Fruit fly (Drosophila melanogaster) whole organism, embryonic: ENCODE data around the gene Obp19b.

Experiments
- ATbp ChIP-seq: fragments of 200-800 bp; sonication (Bioruptor generic); optimal IDR thresholded peaks from 2 replicates; lab custom pipeline; 2017; ENCODE audit warnings: missing biosample characterization, mild to moderate bottlenecking, missing genetic modification characterization, missing genetic modification reagents
- Blimp-1 ChIP-seq: fragments of 200-800 bp; sonication (Bioruptor generic); optimal IDR thresholded peaks from 3 replicates; lab custom pipeline; 2018; ENCODE audit warnings: missing biosample characterization, missing genetic modification characterization, mild to moderate bottlenecking, moderate library complexity, missing genetic modification reagents
- Bteb2 ChIP-seq: fragments of 200-800 bp; sonication (Bioruptor generic); optimal IDR thresholded peaks from 2 replicates; lab custom pipeline; 2016; ENCODE audit warnings: missing biosample characterization, missing genetic modification characterization
- CG11696 ChIP-seq: fragments of 200-800 bp; sonication (Bioruptor generic); IDR thresholded peaks from 2 replicates; pipeline ENCODE4 v1.3.6; 2022; ENCODE audit warnings: missing biosample characterization, missing genetic modification characterization
- CG12071 ChIP-seq: fragments of 200-800 bp; sonication (Bioruptor generic); optimal IDR thresholded peaks from 3 replicates; lab custom pipeline; 2018; ENCODE audit warnings: missing biosample characterization, mild to moderate bottlenecking, missing genetic modification characterization
- CG1602 ChIP-seq: fragments of 200-800 bp; sonication (Bioruptor generic); optimal IDR thresholded peaks from 3 replicates; lab custom pipeline; 2016; ENCODE audit warnings: missing biosample characterization, missing genetic modification characterization
- CG1647 ChIP-seq: fragments of 200-800 bp; sonication (Bioruptor generic); optimal IDR thresholded peaks from 3 replicates; lab custom pipeline; 2016; ENCODE audit warnings: missing biosample characterization, missing genetic modification characterization
- CG17568 ChIP-seq: fragments of 200-800 bp; sonication (Bioruptor generic); optimal IDR thresholded peaks from 2 replicates; lab custom pipeline; 2018; ENCODE audit warnings: missing biosample characterization, mild to moderate bottlenecking, missing genetic modification characterization, moderate library complexity
- CG17912 ChIP-seq: fragments of 200-800 bp; sonication (Bioruptor generic); optimal IDR thresholded peaks from 2 replicates; lab custom pipeline; 2018; ENCODE audit warnings: missing biosample characterization, mild to moderate bottlenecking, missing genetic modification characterization
- CG31441 ChIP-seq: fragments of 200-800 bp; sonication (Bioruptor generic); IDR thresholded peaks from 2 replicates; pipeline ENCODE4 v1.3.6; 2022; ENCODE audit warnings: missing biosample characterization, missing genetic modification characterization
- CG3407 ChIP-seq: fragments of 200-800 bp; sonication (Bioruptor generic); optimal IDR thresholded peaks from 2 replicates; lab custom pipeline; 2018; ENCODE audit warnings: missing biosample characterization, mild to moderate bottlenecking, missing genetic modification characterization
- CG34224 ChIP-seq: fragments of 200-800 bp; sonication (Bioruptor generic); IDR thresholded peaks from 3 replicates; pipeline ENCODE4 v1.3.6; 2022; ENCODE audit warnings: missing biosample characterization, missing genetic modification characterization; ENCODE audit not compliant: partially characterized antibody
- CG34376 ChIP-seq: fragments of 200-800 bp; sonication (Bioruptor generic); optimal IDR thresholded peaks from 2 replicates; lab custom pipeline; 2018; ENCODE audit warnings: missing biosample characterization, mild to moderate bottlenecking, missing genetic modification characterization
- CG7372 ChIP-seq: fragments of 200-800 bp; sonication (Bioruptor generic); IDR thresholded peaks from 2 replicates; pipeline ENCODE4 v1.3.6; 2022; ENCODE audit warnings: missing biosample characterization, missing genetic modification characterization
- CG8290 ChIP-seq, 3 experiments: fragments of 200-800 bp; sonication (Bioruptor generic); optimal IDR thresholded peaks; 2 replicates each; lab custom pipeline; 2016 to 2019; ENCODE audit warnings: missing biosample characterization in 3 of 3, missing genetic modification characterization in 3 of 3, mild to moderate bottlenecking in 2 of 3, moderate library complexity in 1 of 3
- CG8388 ChIP-seq: fragments of 200-800 bp; sonication (Bioruptor generic); optimal IDR thresholded peaks from 2 replicates; lab custom pipeline; 2019; ENCODE audit warnings: missing biosample characterization, mild to moderate bottlenecking, missing genetic modification characterization, moderate library complexity
- Camta ChIP-seq: fragments of 200-800 bp; sonication (Bioruptor generic); optimal IDR thresholded peaks from 2 replicates; lab custom pipeline; 2016; ENCODE audit warnings: missing biosample characterization, missing genetic modification characterization
- Chrac-16 ChIP-seq: fragments of 200-800 bp; sonication (Bioruptor generic); optimal IDR thresholded peaks from 3 replicates; lab custom pipeline; 2016; ENCODE audit warnings: missing biosample characterization, missing genetic modification characterization
- E2f2 ChIP-seq: fragments of 200-800 bp; sonication (Bioruptor generic); IDR thresholded peaks from 2 replicates; pipeline ENCODE4 v1.3.6; 2022; ENCODE audit warnings: missing biosample characterization, missing genetic modification characterization
- Fer3 ChIP-seq: fragments of 200-800 bp; sonication (Bioruptor generic); optimal IDR thresholded peaks from 2 replicates; lab custom pipeline; 2018; ENCODE audit warnings: missing biosample characterization, mild to moderate bottlenecking, missing genetic modification characterization, moderate library complexity
- HLHmδ ChIP-seq: fragments of 200-800 bp; sonication (Bioruptor generic); optimal IDR thresholded peaks from 2 replicates; lab custom pipeline; 2018; ENCODE audit warnings: missing biosample characterization, mild to moderate bottlenecking, missing genetic modification characterization, moderate library complexity
- Hr3 ChIP-seq: fragments of 200-800 bp; sonication (Bioruptor generic); optimal IDR thresholded peaks from 3 replicates; lab custom pipeline; 2016; ENCODE audit warnings: missing biosample characterization, missing genetic modification characterization
- MBD-R2 ChIP-seq: fragments of 200-800 bp; sonication (Bioruptor generic); IDR thresholded peaks from 2 replicates; pipeline ENCODE4 v1.3.6; 2022; ENCODE audit warnings: missing biosample characterization, missing genetic modification characterization
- MTF-1 ChIP-seq: fragments of 200-800 bp; sonication (Bioruptor generic); optimal IDR thresholded peaks from 2 replicates; lab custom pipeline; 2018; ENCODE audit warnings: missing biosample characterization, mild to moderate bottlenecking, missing genetic modification characterization, borderline replicate concordance
- Spps ChIP-seq: fragments of 200-800 bp; sonication (Bioruptor generic); optimal IDR thresholded peaks from 2 replicates; lab custom pipeline; 2018; ENCODE audit warnings: missing biosample characterization, mild to moderate bottlenecking, missing genetic modification characterization
- Sry-β ChIP-seq: fragments of 200-800 bp; sonication (Bioruptor generic); optimal IDR thresholded peaks from 2 replicates; lab custom pipeline; 2018; ENCODE audit warnings: missing biosample characterization, mild to moderate bottlenecking, missing genetic modification characterization, moderate library complexity
- Sry-δ ChIP-seq: fragments of 200-800 bp; sonication (Bioruptor generic); optimal IDR thresholded peaks from 2 replicates; lab custom pipeline; 2016; ENCODE audit warnings: missing biosample characterization, missing genetic modification characterization
- TFAM ChIP-seq: fragments of 200-800 bp; sonication (Bioruptor generic); optimal IDR thresholded peaks from 2 replicates; lab custom pipeline; 2017; ENCODE audit warnings: missing biosample characterization, missing genetic modification characterization, inconsistent platforms
- Xbp1 ChIP-seq: fragments of 200-800 bp; sonication (Bioruptor generic); optimal IDR thresholded peaks from 3 replicates; lab custom pipeline; 2016; ENCODE audit warnings: missing biosample characterization, mild to moderate bottlenecking, missing genetic modification characterization
- al ChIP-seq: fragments of 200-800 bp; sonication (Bioruptor generic); IDR thresholded peaks from 2 replicates; pipeline ENCODE4 v1.3.6; 2022; ENCODE audit warnings: missing biosample characterization, missing genetic modification characterization
- ap ChIP-seq: fragments of 200-800 bp; sonication (Bioruptor generic); IDR thresholded peaks from 2 replicates; pipeline ENCODE4 v1.3.6; 2022; ENCODE audit warnings: missing biosample characterization, missing genetic modification characterization
- bsh ChIP-seq, 2 experiments: fragments of 200-800 bp; sonication (Bioruptor generic); optimal IDR thresholded peaks; 2 replicates each; lab custom pipeline; 2017 to 2018; ENCODE audit warnings: mild to moderate bottlenecking in 2 of 2, missing biosample characterization in 2 of 2, missing genetic modification characterization in 2 of 2, moderate library complexity in 1 of 2
- caup ChIP-seq: fragments of 200-800 bp; sonication (Bioruptor generic); optimal IDR thresholded peaks from 3 replicates; lab custom pipeline; 2017; ENCODE audit warnings: missing biosample characterization, mild to moderate bottlenecking, missing genetic modification characterization, moderate library complexity; ENCODE audit not compliant: severe bottlenecking
- croc ChIP-seq: fragments of 200-800 bp; sonication (Bioruptor generic); conservative IDR thresholded peaks from 3 replicates; pipeline ENCODE4 v1.3.6; 2022; ENCODE audit warnings: missing biosample characterization, missing genetic modification characterization
- dysf ChIP-seq: fragments of 200-800 bp; sonication (Bioruptor generic); IDR thresholded peaks from 3 replicates; pipeline ENCODE4 v1.3.6; 2022; ENCODE audit warnings: missing biosample characterization, missing genetic modification characterization
- gem ChIP-seq: fragments of 200-800 bp; sonication (Bioruptor generic); optimal IDR thresholded peaks from 2 replicates; lab custom pipeline; 2019; ENCODE audit warnings: missing biosample characterization, mild to moderate bottlenecking, missing genetic modification characterization, moderate library complexity
- nom ChIP-seq: fragments of 200-800 bp; sonication (Bioruptor generic); optimal IDR thresholded peaks from 2 replicates; lab custom pipeline; 2017; ENCODE audit warnings: missing biosample characterization, missing genetic modification characterization, mild to moderate bottlenecking, moderate library complexity, missing genetic modification reagents
- onecut ChIP-seq: fragments of 200-800 bp; sonication (Bioruptor generic); IDR thresholded peaks from 2 replicates; pipeline ENCODE4 v1.3.6; 2022; ENCODE audit warnings: missing biosample characterization, missing genetic modification characterization
- phol ChIP-seq: fragments of 200-800 bp; sonication (Bioruptor generic); optimal IDR thresholded peaks from 3 replicates; lab custom pipeline; 2018; ENCODE audit warnings: missing biosample characterization, mild to moderate bottlenecking, missing genetic modification characterization, moderate library complexity
- pnt ChIP-seq: fragments of 200-800 bp; sonication (Bioruptor generic); optimal IDR thresholded peaks from 3 replicates; lab custom pipeline; 2016; ENCODE audit warnings: missing biosample characterization, missing genetic modification characterization
- pros ChIP-seq: fragments of 200-800 bp; sonication (Bioruptor generic); optimal IDR thresholded peaks from 3 replicates; lab custom pipeline; 2019; ENCODE audit warnings: missing biosample characterization, mild to moderate bottlenecking, missing genetic modification characterization, moderate library complexity
- psq ChIP-seq: fragments of 200-800 bp; sonication (Bioruptor generic); optimal IDR thresholded peaks from 2 replicates; lab custom pipeline; 2017; ENCODE audit warnings: missing biosample characterization, missing genetic modification characterization
- rib ChIP-seq: fragments of 200-800 bp; sonication (Bioruptor generic); IDR thresholded peaks from 2 replicates; pipeline ENCODE4 v1.3.6; 2022; ENCODE audit warnings: missing biosample characterization, missing genetic modification characterization
- ro ChIP-seq: fragments of 200-800 bp; sonication (Bioruptor generic); IDR thresholded peaks from 2 replicates; pipeline ENCODE4 v1.3.6; 2022; ENCODE audit warnings: missing biosample characterization, missing genetic modification characterization
- schlank ChIP-seq: fragments of 200-800 bp; sonication (Bioruptor generic); optimal IDR thresholded peaks from 2 replicates; lab custom pipeline; 2018; ENCODE audit warnings: missing biosample characterization, mild to moderate bottlenecking, missing genetic modification characterization
- seq ChIP-seq: fragments of 200-800 bp; sonication (Bioruptor generic); IDR thresholded peaks from 2 replicates; pipeline ENCODE4 v1.3.6; 2022; ENCODE audit warnings: missing biosample characterization, missing genetic modification characterization
- sob ChIP-seq: fragments of 200-800 bp; sonication (Bioruptor generic); IDR thresholded peaks from 2 replicates; pipeline ENCODE4 v1.3.6; 2022; ENCODE audit warnings: missing biosample characterization, missing genetic modification characterization
- stc ChIP-seq: fragments of 200-800 bp; sonication (Bioruptor generic); IDR thresholded peaks from 2 replicates; pipeline ENCODE4 v1.3.6; 2022; ENCODE audit warnings: missing biosample characterization, missing genetic modification characterization
- trem ChIP-seq: fragments of 200-800 bp; optimal IDR thresholded peaks from 3 replicates; lab custom pipeline; 2019; ENCODE audit warnings: missing biosample characterization, mild to moderate bottlenecking, missing genetic modification characterization, moderate library complexity
- trh ChIP-seq: fragments of 200-800 bp; sonication (Bioruptor generic); optimal IDR thresholded peaks from 2 replicates; lab custom pipeline; 2016; ENCODE audit warnings: missing biosample characterization, missing genetic modification characterization
- yki ChIP-seq: fragments of >200 bp; optimal IDR thresholded peaks from 3 replicates; lab custom pipeline; 2018

Gene Obp19b

DNA sequence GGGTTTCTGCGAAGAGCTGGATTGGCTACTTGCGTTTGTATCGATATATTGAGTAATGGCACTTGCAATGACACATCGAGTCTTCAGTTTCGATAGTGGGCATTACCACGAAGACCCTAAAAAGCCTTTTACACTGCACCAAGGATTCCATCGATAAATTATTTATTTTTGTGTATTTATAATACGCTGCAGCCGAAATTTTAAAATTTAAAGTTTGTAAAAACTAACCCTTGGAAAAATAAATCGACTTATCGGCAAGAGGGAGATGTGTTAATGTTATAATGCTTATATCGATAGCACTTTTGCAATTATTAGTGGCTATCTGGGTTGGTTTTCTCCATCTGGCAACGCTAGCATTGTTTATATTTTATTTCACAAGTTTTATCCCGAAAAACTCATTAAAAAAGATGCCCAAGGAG, 7.2 kb downstream of the Obp19b start, which contains the start of the genes Pp4-19C and cactin (continued):
- TF ChIP-seq schlank (tag; lab: Kevin White, UChicago): no peak
- no peak for TF ChIP-seq TFAM (GFP tag; lab: Kevin White, UChicago)
- TF ChIP-seq MBD-R2 (GFP tag; lab: Robert Waterston, UW): peak; percentile 53; the same call in 1 of the 2 replicates
- TF ChIP-seq sob (GFP tag; lab: Robert Waterston, UW): 0 out of 2 replicates have a peak, but pooled peaks have one; percentile 25
- TF ChIP-seq caup: no peak
- TF ChIP-seq gem (tag; lab: Kevin White, UChicago): no peak
- TF ChIP-seq CG34224 (GFP tag; lab: Robert Waterston, UW): peak; percentile 83
- peak; percentile 90 for TF ChIP-seq Sry-δ
- no peak for TF ChIP-seq CG17568 (GFP tag; lab: Kevin White, UChicago)
- peak; percentile 75 for TF ChIP-seq trem (tag; lab: Kevin White, UChicago)
- no peak for TF ChIP-seq Chrac-16 (GFP tag; lab: Kevin White, UChicago)
- TF ChIP-seq CG17912 (GFP tag; lab: Kevin White, UChicago): no peak
- TF ChIP-seq seq (GFP tag; lab: Robert Waterston, UW): no peak
- TF ChIP-seq ATbp (GFP tag; lab: Kevin White, UChicago): no peak
- TF ChIP-seq Xbp1 (GFP tag; lab: Kevin White, UChicago): no peak
- TF ChIP-seq ap (GFP tag; lab: Robert Waterston, UW): no peak
- TF ChIP-seq CG8388 (GFP tag; lab: Kevin White, UChicago): no peak
- no peak for TF ChIP-seq yki (lab: Kevin White, UChicago)
- TF ChIP-seq nom (GFP tag; lab: Kevin White, UChicago): no peak
- no peak for TF ChIP-seq CG31441 (GFP tag; lab: Robert Waterston, UW)
- no peak for TF ChIP-seq MTF-1 (GFP tag; lab: Kevin White, UChicago)
- no peak for TF ChIP-seq croc (GFP tag; lab: Robert Waterston, UW)
- TF ChIP-seq stc: no peak
- no peak for TF ChIP-seq CG3407 (GFP tag; lab: Kevin White, UChicago)
- TF ChIP-seq Fer3 (tag; lab: Kevin White, UChicago): no peak
- no peak for TF ChIP-seq pnt (GFP tag; lab: Kevin White, UChicago)
- TF ChIP-seq onecut: no peak
- TF ChIP-seq dysf (GFP tag; lab: Robert Waterston, UW): no peak
- no peak for TF ChIP-seq Spps (tag; lab: Kevin White, UChicago)
- peak; percentile 69 for TF ChIP-seq phol (tag; lab: Kevin White, UChicago)
- peak; percentile 36 for TF ChIP-seq Camta
- TF ChIP-seq CG12071 (GFP tag; lab: Kevin White, UChicago): no peak
- no peak for TF ChIP-seq pros (GFP tag; lab: Kevin White, UChicago)
- TF ChIP-seq Sry-β (GFP tag; lab: Kevin White, UChicago): no peak
- TF ChIP-seq ro (GFP tag; lab: Robert Waterston, UW): no peak
- peak; percentile 3 for TF ChIP-seq Bteb2 (GFP tag; lab: Kevin White, UChicago)
- no peak for TF ChIP-seq CG7372 (GFP tag; lab: Robert Waterston, UW)
- TF ChIP-seq trh (GFP tag; lab: Kevin White, UChicago): no peak
- TF ChIP-seq CG1647: no peak
- TF ChIP-seq CG34376 (GFP tag; lab: Kevin White, UChicago): no peak
- TF ChIP-seq E2f2: peak; percentile 15; the same call in 1 of the 2 replicates
- no peak for TF ChIP-seq CG11696 (GFP tag; lab: Robert Waterston, UW)
- TF ChIP-seq CG8290 (GFP tag; optimal IDR thresholded peaks at IDR 0.05; lab: Kevin White, UChicago): no peak
- no peak for TF ChIP-seq CG8290 (tag; optimal IDR thresholded peaks at IDR 0.05; lab: Kevin White, UChicago)
- no peak for TF ChIP-seq CG1602
- TF ChIP-seq Blimp-1 (GFP tag; lab: Kevin White, UChicago): no peak
- TF ChIP-seq bsh (GFP tag; optimal IDR thresholded peaks at IDR 0.05; lab: Kevin White, UChicago): no peak
- TF ChIP-seq HLHmδ (GFP tag; lab: Kevin White, UChicago): no peak
- TF ChIP-seq rib: no peak
- TF ChIP-seq al (GFP tag; lab: Robert Waterston, UW): no peak
- no peak for TF ChIP-seq Hr3 (GFP tag; lab: Kevin White, UChicago)
- TF ChIP-seq psq (GFP tag; lab: Kevin White, UChicago): no peak
